Fruit fly (Drosophila melanogaster) whole organism, prepupa: ENCODE measurements around the gene Jon65Aiv.

Experiments
- CG10631 ChIP-seq: fragments of 200-800 bp; sonication (Bioruptor generic); optimal IDR thresholded peaks from 2 replicates; lab custom pipeline; 2016; ENCODE audit warnings: missing biosample characterization, missing genetic modification characterization
- CG10669 ChIP-seq: fragments of 200-800 bp; sonication (Bioruptor generic); optimal IDR thresholded peaks from 3 replicates; lab custom pipeline; 2018; ENCODE audit warnings: missing biosample characterization, mild to moderate bottlenecking, missing genetic modification characterization, moderate library complexity
- CG15336 ChIP-seq: fragments of 200-800 bp; sonication (Bioruptor generic); IDR thresholded peaks from 2 replicates; pipeline ENCODE4 v1.3.6; 2022; ENCODE audit warnings: missing biosample characterization, missing genetic modification characterization
- CG31627 ChIP-seq: fragments of 200-800 bp; sonication (Bioruptor generic); optimal IDR thresholded peaks from 3 replicates; lab custom pipeline; 2016; ENCODE audit warnings: missing biosample characterization, missing genetic modification characterization
- CG32006 ChIP-seq: fragments of 200-800 bp; sonication (Bioruptor generic); optimal IDR thresholded peaks from 3 replicates; lab custom pipeline; 2017; ENCODE audit warnings: missing biosample characterization, mild to moderate bottlenecking, missing genetic modification characterization
- CG34406 ChIP-seq: fragments of 200-800 bp; sonication (Bioruptor generic); optimal IDR thresholded peaks from 3 replicates; lab custom pipeline; 2016; ENCODE audit warnings: missing biosample characterization, missing genetic modification characterization
- CG4318 ChIP-seq: fragments of 200-800 bp; sonication (Bioruptor generic); optimal IDR thresholded peaks from 3 replicates; lab custom pipeline; 2017; ENCODE audit warnings: missing biosample characterization, mild to moderate bottlenecking, missing genetic modification characterization
- CG6276 ChIP-seq: fragments of 200-800 bp; sonication (Bioruptor generic); optimal IDR thresholded peaks from 2 replicates; lab custom pipeline; 2017; ENCODE audit warnings: missing biosample characterization, mild to moderate bottlenecking, missing genetic modification characterization
- CG6792 ChIP-seq: fragments of 200-800 bp; sonication (Bioruptor generic); optimal IDR thresholded peaks from 3 replicates; lab custom pipeline; 2016; ENCODE audit warnings: missing biosample characterization, missing genetic modification characterization
- CG8119 ChIP-seq: fragments of 200-800 bp; sonication (Bioruptor generic); IDR thresholded peaks from 3 replicates; pipeline ENCODE4 v1.3.6; 2022; ENCODE audit warnings: missing biosample characterization, missing genetic modification characterization
- CG8319 ChIP-seq: fragments of 200-800 bp; sonication (Bioruptor generic); optimal IDR thresholded peaks from 3 replicates; lab custom pipeline; 2016; ENCODE audit warnings: missing biosample characterization, missing genetic modification characterization
- CG9139 ChIP-seq: fragments of 200-800 bp; sonication (Bioruptor generic); optimal IDR thresholded peaks from 3 replicates; lab custom pipeline; 2017; ENCODE audit warnings: missing biosample characterization, mild to moderate bottlenecking, missing genetic modification characterization
- Eip75B ChIP-seq: fragments of 200-800 bp; sonication (Bioruptor generic); optimal IDR thresholded peaks from 3 replicates; lab custom pipeline; 2016; ENCODE audit warnings: missing biosample characterization, missing genetic modification characterization
- Eip78C ChIP-seq: fragments of 200-800 bp; sonication (Bioruptor generic); peaks from one replicate; lab custom pipeline; 2016; ENCODE audit warnings: missing biosample characterization, missing genetic modification characterization
- Eip93F ChIP-seq: fragments of 200-800 bp; sonication (Bioruptor generic); optimal IDR thresholded peaks from 2 replicates; lab custom pipeline; 2016; ENCODE audit warnings: missing biosample characterization, mild to moderate bottlenecking, missing genetic modification characterization
- Ets21C ChIP-seq: fragments of 200-800 bp; sonication (Bioruptor generic); optimal IDR thresholded peaks from 3 replicates; lab custom pipeline; 2016; ENCODE audit warnings: missing biosample characterization, missing genetic modification characterization
- Ets96B ChIP-seq: fragments of 200-800 bp; optimal IDR thresholded peaks from 2 replicates; lab custom pipeline; 2019; ENCODE audit warnings: missing biosample characterization, mild to moderate bottlenecking, missing genetic modification characterization, moderate library complexity
- Hr38 ChIP-seq: sonication (Bioruptor generic); optimal IDR thresholded peaks from 2 replicates; lab custom pipeline; 2016; ENCODE audit warnings: missing biosample characterization, missing genetic modification characterization
- Hr39 ChIP-seq: fragments of 200-800 bp; sonication (Bioruptor generic); optimal IDR thresholded peaks from 2 replicates; lab custom pipeline; 2016; ENCODE audit warnings: missing biosample characterization, missing genetic modification characterization
- Hr4 ChIP-seq: fragments of 200-800 bp; sonication (Bioruptor generic); optimal IDR thresholded peaks from 3 replicates; lab custom pipeline; 2016; ENCODE audit warnings: missing biosample characterization, missing genetic modification characterization
- Lpt ChIP-seq: fragments of 200-800 bp; sonication (Bioruptor generic); optimal IDR thresholded peaks from 3 replicates; lab custom pipeline; 2016; ENCODE audit warnings: missing biosample characterization, missing genetic modification characterization
- Met ChIP-seq: fragments of 200-800 bp; sonication (Bioruptor generic); optimal IDR thresholded peaks from 3 replicates; lab custom pipeline; 2016; ENCODE audit warnings: missing biosample characterization, missing genetic modification characterization
- OdsH ChIP-seq: fragments of 200-800 bp; sonication (Bioruptor generic); optimal IDR thresholded peaks from 3 replicates; lab custom pipeline; 2016; ENCODE audit warnings: missing biosample characterization, missing genetic modification characterization
- Smox ChIP-seq: fragments of 200-800 bp; sonication (Bioruptor generic); optimal IDR thresholded peaks from 3 replicates; lab custom pipeline; 2016; ENCODE audit warnings: missing biosample characterization, missing genetic modification characterization
- Sox14 ChIP-seq: fragments of 200-800 bp; sonication (Bioruptor generic); optimal IDR thresholded peaks from 3 replicates; lab custom pipeline; 2016; ENCODE audit warnings: missing biosample characterization, missing genetic modification characterization
- achi ChIP-seq: fragments of 200-800 bp; sonication (Bioruptor generic); optimal IDR thresholded peaks from 3 replicates; lab custom pipeline; 2016; ENCODE audit warnings: missing biosample characterization, missing genetic modification characterization
- acj6 ChIP-seq: fragments of 200-800 bp; sonication (Bioruptor generic); optimal IDR thresholded peaks from 3 replicates; lab custom pipeline; 2016; ENCODE audit warnings: missing biosample characterization, missing genetic modification characterization
- dac ChIP-seq: fragments of 200-800 bp; sonication (Bioruptor generic); optimal IDR thresholded peaks from 2 replicates; lab custom pipeline; 2017; ENCODE audit warnings: missing biosample characterization, mild to moderate bottlenecking, missing genetic modification characterization
- eg ChIP-seq: fragments of 200-800 bp; sonication (Bioruptor generic); IDR thresholded peaks from 3 replicates; pipeline ENCODE4 v1.3.6; 2022; ENCODE audit warnings: missing biosample characterization, missing genetic modification characterization
- lz ChIP-seq: fragments of 200-800 bp; sonication (Bioruptor generic); optimal IDR thresholded peaks from 3 replicates; lab custom pipeline; 2016; ENCODE audit warnings: missing biosample characterization, missing genetic modification characterization
- net ChIP-seq: fragments of 200-800 bp; sonication (Bioruptor generic); optimal IDR thresholded peaks from 3 replicates; lab custom pipeline; 2016; ENCODE audit warnings: missing biosample characterization, missing genetic modification characterization
- pdm3 ChIP-seq: fragments of 200-800 bp; sonication (Bioruptor generic); optimal IDR thresholded peaks from 3 replicates; lab custom pipeline; 2016; ENCODE audit warnings: missing biosample characterization, missing genetic modification characterization
- spab ChIP-seq: fragments of 200-800 bp; sonication (Bioruptor generic); optimal IDR thresholded peaks from 2 replicates; lab custom pipeline; 2017; ENCODE audit warnings: missing biosample characterization, mild to moderate bottlenecking, missing genetic modification characterization, missing genetic modification reagents
- topi ChIP-seq: fragments of 200-800 bp; sonication (Bioruptor generic); optimal IDR thresholded peaks from 3 replicates; lab custom pipeline; 2016; ENCODE audit warnings: missing biosample characterization, missing genetic modification characterization

The Jon65Aiv gene

dm6 chr3L:6085157-6085556 lies 46.2 kb downstream of the Jon65Aiv start (continued):
- TF ChIP-seq Lpt (GFP tag; lab: Kevin White, UChicago) (peak; percentile 39), CG34406 (GFP tag; lab: Kevin White, UChicago) (peak; percentile 68), Eip75B (GFP tag; lab: Kevin White, UChicago) (no peak), CG8119 (peak; percentile 88), CG9139 (GFP tag; lab: Kevin White, UChicago) (no peak), CG6276 (peak; percentile 45), eg (peak; percentile 62; the same call in 1 of the 3 replicates), topi (GFP tag; lab: Kevin White, UChicago) (no peak), Ets96B (tag; lab: Kevin White, UChicago) (peak; percentile 64), CG6792 (peak; percentile 55), Eip93F (GFP tag; lab: Kevin White, UChicago) (no peak), lz (GFP tag; lab: Kevin White, UChicago) (peak; percentile 8), CG10669 (GFP tag; lab: Kevin White, UChicago) (peak; percentile 5)

- peak; percentile 37 for TF ChIP-seq OdsH (GFP tag; lab: Kevin White, UChicago)
- TF ChIP-seq CG15336 (GFP tag; lab: Robert Waterston, UW), result peak; percentile 48
- 0 out of 3 replicates have a peak, but pooled peaks have one; percentile 26 for TF ChIP-seq CG8119
- no peak for TF ChIP-seq Ets96B (tag; lab: Kevin White, UChicago)
- peak; percentile 40 for TF ChIP-seq pdm3 (GFP tag; lab: Kevin White, UChicago)
- no peak for TF ChIP-seq CG8319
- no peak for TF ChIP-seq CG6792
- TF ChIP-seq spab (GFP tag; lab: Kevin White, UChicago), result no peak
- peak; percentile 23 for TF ChIP-seq achi (GFP tag; lab: Kevin White, UChicago)
- no peak for TF ChIP-seq Ets21C
- TF ChIP-seq acj6 (GFP tag; lab: Kevin White, UChicago), result peak; percentile 40
- TF ChIP-seq Met, result peak; percentile 20
- TF ChIP-seq Lpt (GFP tag; lab: Kevin White, UChicago), result no peak
- TF ChIP-seq Hr4 (GFP tag; lab: Kevin White, UChicago), result peak; percentile 41
- peak; percentile 6 for TF ChIP-seq CG4318 (GFP tag; lab: Kevin White, UChicago)
- TF ChIP-seq CG31627 (GFP tag; lab: Kevin White, UChicago), result no peak
- TF ChIP-seq Eip75B (GFP tag; lab: Kevin White, UChicago), result no peak
- TF ChIP-seq CG10631 (GFP tag; lab: Kevin White, UChicago), result peak; percentile 36
- TF ChIP-seq dac (GFP tag; lab: Kevin White, UChicago), result no peak
- TF ChIP-seq CG9139 (GFP tag; lab: Kevin White, UChicago), result no peak
- TF ChIP-seq Hr39 (GFP tag; lab: Kevin White, UChicago), result peak; percentile 2
- no peak for TF ChIP-seq CG34406 (GFP tag; lab: Kevin White, UChicago)
- TF ChIP-seq CG10669 (GFP tag; lab: Kevin White, UChicago), result no peak
- peak; percentile 49 for TF ChIP-seq Eip78C (GFP tag; lab: Kevin White, UChicago)
- no peak for TF ChIP-seq Smox (GFP tag; lab: Kevin White, UChicago)
- no peak for TF ChIP-seq Hr38 (GFP tag; lab: Kevin White, UChicago)
- TF ChIP-seq Sox14 (GFP tag; lab: Kevin White, UChicago), result no peak
- TF ChIP-seq eg, result peak; percentile 50; the same call in 1 of the 3 replicates
- TF ChIP-seq lz (GFP tag; lab: Kevin White, UChicago), result no peak
- TF ChIP-seq CG6276, result no peak
- no peak for TF ChIP-seq net (GFP tag; lab: Kevin White, UChicago)
- TF ChIP-seq CG32006 (GFP tag; lab: Kevin White, UChicago), result peak; percentile 58
These were observed 47.0 kb downstream of the Jon65Aiv start for dm6 chr3L:6085988-6086387.
